Fruit fly (Drosophila melanogaster) whole organism, embryonic: ENCODE data around the gene dia.

ENCODE experiments used
- CG10209 ChIP-seq: fragments of 200-800 bp; sonication (Bioruptor generic); optimal IDR thresholded peaks from 3 replicates; lab custom pipeline; 2017; ENCODE audit warnings: missing biosample characterization, mild to moderate bottlenecking, missing genetic modification characterization, missing genetic modification reagents
- CG10543 ChIP-seq: fragments of 200-800 bp; sonication (Bioruptor generic); optimal IDR thresholded peaks from 3 replicates; lab custom pipeline; 2017; ENCODE audit warnings: missing biosample characterization, mild to moderate bottlenecking, missing genetic modification characterization, moderate library complexity
- CG12942 ChIP-seq: fragments of 200-800 bp; sonication (Bioruptor generic); optimal IDR thresholded peaks from 3 replicates; lab custom pipeline; 2016; ENCODE audit warnings: missing biosample characterization, missing genetic modification characterization
- CG13287 ChIP-seq: fragments of 200-800 bp; sonication (Bioruptor generic); IDR thresholded peaks from 2 replicates; pipeline ENCODE4 v1.3.6; 2022; ENCODE audit warnings: missing biosample characterization, missing genetic modification characterization; ENCODE audit not compliant: partially characterized antibody
- CG1529 ChIP-seq: fragments of 200-800 bp; sonication (Bioruptor generic); optimal IDR thresholded peaks from 3 replicates; lab custom pipeline; 2018; ENCODE audit warnings: missing biosample characterization, missing genetic modification characterization
- CG17361 ChIP-seq: fragments of 200-800 bp; sonication (Bioruptor generic); IDR thresholded peaks from 3 replicates; pipeline ENCODE4 v1.3.6; 2022; ENCODE audit warnings: missing biosample characterization, missing genetic modification characterization
- CG2129 ChIP-seq: fragments of 200-800 bp; sonication (Bioruptor generic); IDR thresholded peaks from 2 replicates; pipeline ENCODE4 v1.3.6; 2022; ENCODE audit warnings: missing biosample characterization, missing genetic modification characterization; ENCODE audit not compliant: partially characterized antibody
- CG3065 ChIP-seq: fragments of 200-800 bp; sonication (Bioruptor generic); optimal IDR thresholded peaks from 2 replicates; lab custom pipeline; 2016; ENCODE audit warnings: missing biosample characterization, missing genetic modification characterization
- CG31365 ChIP-seq: fragments of 200-800 bp; sonication (Bioruptor generic); optimal IDR thresholded peaks from 2 replicates; lab custom pipeline; 2018; ENCODE audit warnings: missing biosample characterization, mild to moderate bottlenecking, missing genetic modification characterization
- CG31388 ChIP-seq: fragments of 200-800 bp; sonication (Bioruptor generic); optimal IDR thresholded peaks from 2 replicates; lab custom pipeline; 2016; ENCODE audit warnings: missing biosample characterization, missing genetic modification characterization
- CG31441 ChIP-seq: fragments of 200-800 bp; sonication (Bioruptor generic); IDR thresholded peaks from 2 replicates; pipeline ENCODE4 v1.3.6; 2022; ENCODE audit warnings: missing biosample characterization, missing genetic modification characterization
- CG34376 ChIP-seq: fragments of 200-800 bp; sonication (Bioruptor generic); optimal IDR thresholded peaks from 2 replicates; lab custom pipeline; 2018; ENCODE audit warnings: missing biosample characterization, mild to moderate bottlenecking, missing genetic modification characterization
- CG6765 ChIP-seq: fragments of 200-800 bp; sonication (Bioruptor generic); optimal IDR thresholded peaks from 3 replicates; lab custom pipeline; 2017; ENCODE audit warnings: missing biosample characterization, mild to moderate bottlenecking, missing genetic modification characterization
- CG7357 ChIP-seq: fragments of 200-800 bp; sonication (Bioruptor generic); IDR thresholded peaks from 3 replicates; pipeline ENCODE4 v1.3.6; 2022; ENCODE audit warnings: missing biosample characterization, missing genetic modification characterization
- CG7839 ChIP-seq: fragments of 200-800 bp; sonication (Bioruptor generic); optimal IDR thresholded peaks from 3 replicates; lab custom pipeline; 2018; ENCODE audit warnings: missing biosample characterization, mild to moderate bottlenecking, missing genetic modification characterization, moderate library complexity
- CG7928 ChIP-seq: fragments of 200-800 bp; sonication (Bioruptor generic); optimal IDR thresholded peaks from 2 replicates; lab custom pipeline; 2017; ENCODE audit warnings: missing biosample characterization, mild to moderate bottlenecking, missing genetic modification characterization
- CG7963 ChIP-seq: fragments of 200-800 bp; sonication (Bioruptor generic); IDR thresholded peaks from 3 replicates; pipeline ENCODE4 v1.3.6; 2022; ENCODE audit warnings: missing biosample characterization, missing genetic modification characterization; ENCODE audit not compliant: partially characterized antibody
- CG8089 ChIP-seq: fragments of 200-800 bp; sonication (Bioruptor generic); optimal IDR thresholded peaks from 3 replicates; lab custom pipeline; 2016; ENCODE audit warnings: missing biosample characterization, missing genetic modification characterization
- CG8388 ChIP-seq: fragments of 200-800 bp; sonication (Bioruptor generic); optimal IDR thresholded peaks from 2 replicates; lab custom pipeline; 2019; ENCODE audit warnings: missing biosample characterization, mild to moderate bottlenecking, missing genetic modification characterization, moderate library complexity
- CG9727 ChIP-seq: fragments of 200-800 bp; sonication (Bioruptor generic); optimal IDR thresholded peaks from 3 replicates; lab custom pipeline; 2017; ENCODE audit warnings: missing biosample characterization, mild to moderate bottlenecking, missing genetic modification characterization
- Dfd ChIP-seq, 2 experiments: fragments of >200 bp; optimal IDR thresholded peaks; 2 replicates each; lab custom pipeline; 2017; ENCODE audit warnings: missing biosample characterization in 2 of 2, missing genetic modification characterization in 2 of 2
- Eip74EF ChIP-seq, 2 experiments: fragments of 200-800 bp in 1 of 2; fragments of >200 bp in 1 of 2; sonication (Bioruptor generic) in 1 of 2; optimal IDR thresholded peaks; 2 replicates each; lab custom pipeline; 2017 to 2019; ENCODE audit warnings: missing biosample characterization in 2 of 2, missing genetic modification characterization in 2 of 2, mild to moderate bottlenecking in 1 of 2, moderate library complexity in 1 of 2
- Fer2 ChIP-seq: fragments of 200-800 bp; sonication (Bioruptor generic); optimal IDR thresholded peaks from 2 replicates; lab custom pipeline; 2018; ENCODE audit warnings: missing biosample characterization, mild to moderate bottlenecking, missing genetic modification characterization, moderate library complexity
- GATAe ChIP-seq: fragments of 200-800 bp; sonication (Bioruptor generic); conservative IDR thresholded peaks from 2 replicates; pipeline ENCODE4 v1.3.6; 2022; ENCODE audit warnings: missing biosample characterization, missing genetic modification characterization
- HLH3B ChIP-seq: fragments of 200-800 bp; sonication (Bioruptor generic); IDR thresholded peaks from 2 replicates; pipeline ENCODE4 v1.3.6; 2022; ENCODE audit warnings: missing biosample characterization, missing genetic modification characterization
- Hmx ChIP-seq: fragments of 200-800 bp; sonication (Bioruptor generic); optimal IDR thresholded peaks from 2 replicates; lab custom pipeline; 2016; ENCODE audit warnings: missing biosample characterization, missing genetic modification characterization
- Jarid2 ChIP-seq: fragments of 200-800 bp; sonication (Bioruptor generic); optimal IDR thresholded peaks from 3 replicates; lab custom pipeline; 2017; ENCODE audit warnings: mild to moderate bottlenecking, missing biosample characterization, missing genetic modification reagents, missing genetic modification characterization
- Lhr ChIP-seq: fragments of 200-800 bp; sonication (Bioruptor generic); optimal IDR thresholded peaks from 3 replicates; lab custom pipeline; 2017; ENCODE audit warnings: mild to moderate bottlenecking, missing biosample characterization, missing genetic modification reagents, missing genetic modification characterization
- Med ChIP-seq: fragments of 200-800 bp; sonication (Bioruptor generic); peaks from one replicate; lab custom pipeline; 2016; ENCODE audit warnings: missing biosample characterization, missing genetic modification characterization, mild to moderate bottlenecking, inconsistent platforms, moderate library complexity
- Nf-YB ChIP-seq: fragments of 200-800 bp; sonication (Bioruptor generic); optimal IDR thresholded peaks from 3 replicates; lab custom pipeline; 2019; ENCODE audit warnings: missing biosample characterization, mild to moderate bottlenecking, missing genetic modification characterization, moderate library complexity
- Pdp1 ChIP-seq, 2 experiments: fragments of 200-800 bp; sonication (Bioruptor generic); optimal IDR thresholded peaks; 3 replicates each; lab custom pipeline; 2016; ENCODE audit warnings: missing biosample characterization in 2 of 2, missing genetic modification characterization in 2 of 2, mild to moderate bottlenecking in 1 of 2, moderate library complexity in 1 of 2
- Side ChIP-seq: fragments of 200-800 bp; sonication (Bioruptor generic); optimal IDR thresholded peaks from 2 replicates; lab custom pipeline; 2016; ENCODE audit warnings: missing biosample characterization, missing genetic modification characterization
- ase ChIP-seq: fragments of 200-800 bp; sonication (Bioruptor generic); IDR thresholded peaks from 3 replicates; pipeline ENCODE4 v1.3.6; 2022; ENCODE audit warnings: missing biosample characterization, missing genetic modification characterization
- ash1 ChIP-seq: fragments of 200-800 bp; sonication (Bioruptor generic); optimal IDR thresholded peaks from 2 replicates; lab custom pipeline; 2018; ENCODE audit warnings: missing biosample characterization, mild to moderate bottlenecking, missing genetic modification characterization
- cato ChIP-seq: fragments of 200-800 bp; sonication (Bioruptor generic); optimal IDR thresholded peaks from 2 replicates; lab custom pipeline; 2016; ENCODE audit warnings: missing biosample characterization, missing genetic modification characterization, borderline replicate concordance
- caup ChIP-seq: fragments of 200-800 bp; sonication (Bioruptor generic); optimal IDR thresholded peaks from 3 replicates; lab custom pipeline; 2017; ENCODE audit warnings: missing biosample characterization, mild to moderate bottlenecking, missing genetic modification characterization, moderate library complexity; ENCODE audit not compliant: severe bottlenecking
- crp ChIP-seq, 2 experiments: fragments of 200-800 bp; sonication (Bioruptor generic); optimal IDR thresholded peaks; 2 replicates in 1 of 2; 3 replicates in 1 of 2; lab custom pipeline; 2017; ENCODE audit warnings: missing biosample characterization in 2 of 2, missing genetic modification characterization in 2 of 2, mild to moderate bottlenecking in 1 of 2, moderate library complexity in 1 of 2
- da ChIP-seq: fragments of 200-800 bp; sonication (Bioruptor generic); optimal IDR thresholded peaks from 2 replicates; lab custom pipeline; 2016; ENCODE audit warnings: missing biosample characterization, missing genetic modification characterization
- dan ChIP-seq: fragments of 200-800 bp; sonication (Bioruptor generic); IDR thresholded peaks from 2 replicates; pipeline ENCODE4 v1.3.6; 2022; ENCODE audit warnings: missing biosample characterization, missing genetic modification characterization
- dati ChIP-seq: fragments of 200-800 bp; sonication (Bioruptor generic); IDR thresholded peaks from 2 replicates; pipeline ENCODE4 v1.3.6; 2022; ENCODE audit warnings: missing biosample characterization, missing genetic modification characterization
- ems ChIP-seq: fragments of 200-800 bp; sonication (Bioruptor generic); optimal IDR thresholded peaks from 3 replicates; lab custom pipeline; 2016; ENCODE audit warnings: missing biosample characterization, missing genetic modification characterization
- inv ChIP-seq: fragments of 200-800 bp; sonication (Bioruptor generic); IDR thresholded peaks from 2 replicates; pipeline ENCODE4 v1.3.6; 2022; ENCODE audit warnings: missing biosample characterization, missing genetic modification characterization; ENCODE audit not compliant: partially characterized antibody
- ken ChIP-seq: fragments of 200-800 bp; sonication (Bioruptor generic); IDR thresholded peaks from 3 replicates; pipeline ENCODE4 v1.3.6; 2022; ENCODE audit warnings: missing biosample characterization, missing genetic modification characterization
- peb ChIP-seq: fragments of 200-800 bp; sonication (Bioruptor generic); IDR thresholded peaks from 2 replicates; pipeline ENCODE4 v1.3.6; 2022; ENCODE audit warnings: missing biosample characterization, missing genetic modification characterization
- slp2 ChIP-seq: fragments of 200-800 bp; sonication (Bioruptor generic); optimal IDR thresholded peaks from 2 replicates; lab custom pipeline; 2016; ENCODE audit warnings: missing biosample characterization, missing genetic modification characterization
- sob ChIP-seq: fragments of 200-800 bp; sonication (Bioruptor generic); IDR thresholded peaks from 2 replicates; pipeline ENCODE4 v1.3.6; 2022; ENCODE audit warnings: missing biosample characterization, missing genetic modification characterization
- vfl ChIP-seq: fragments of 200-800 bp; sonication (Bioruptor generic); optimal IDR thresholded peaks from 2 replicates; lab custom pipeline; 2016; ENCODE audit warnings: missing biosample characterization, missing genetic modification characterization
- wdn ChIP-seq: fragments of 200-800 bp; sonication (Bioruptor generic); IDR thresholded peaks from 2 replicates; pipeline ENCODE4 v1.3.6; 2022; ENCODE audit warnings: missing biosample characterization, missing genetic modification characterization
- wor ChIP-seq: fragments of 200-800 bp; sonication (Bioruptor generic); IDR thresholded peaks from 2 replicates; pipeline ENCODE4 v1.3.6; 2022; ENCODE audit warnings: missing biosample characterization, missing genetic modification characterization

dia gene

DNA sequence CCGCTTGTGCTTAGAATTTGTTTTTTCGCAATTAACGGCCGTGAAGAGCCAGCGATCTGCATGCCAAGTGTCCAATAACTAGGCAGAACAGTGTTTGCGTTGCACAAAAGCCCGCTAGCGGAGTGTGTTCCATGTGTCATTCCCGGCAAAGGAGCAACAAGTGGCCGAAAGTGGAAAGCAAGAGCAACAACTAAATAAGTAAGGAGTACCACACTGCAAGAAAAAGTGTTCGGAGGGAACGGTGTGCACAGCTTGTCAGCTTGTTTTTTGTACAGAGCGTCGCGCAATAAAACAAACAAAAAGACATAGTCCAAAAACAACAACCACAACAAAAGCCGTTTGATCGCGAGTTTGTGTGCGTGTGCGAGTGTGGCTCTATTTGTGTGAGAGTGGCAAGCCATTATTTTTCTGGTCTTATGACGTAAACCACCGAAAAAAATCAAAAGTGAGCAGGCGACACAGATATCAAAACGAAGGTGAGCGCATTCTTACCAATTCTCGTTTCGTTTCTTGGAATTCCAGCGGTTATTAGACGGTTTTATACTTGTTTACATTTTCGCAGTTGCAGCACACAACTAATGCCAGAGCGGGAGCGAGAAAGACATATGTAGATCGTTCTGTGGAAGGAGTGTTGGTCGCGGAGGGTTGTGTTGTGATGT, 373 bp downstream of the dia start (continued):
- no peak for TF ChIP-seq peb (GFP tag; lab: Robert Waterston, UW)
- no peak for TF ChIP-seq da (GFP tag; lab: Kevin White, UChicago)
- TF ChIP-seq Eip74EF (GFP tag; optimal IDR thresholded peaks at IDR 0.05; lab: Kevin White, UChicago): no peak
- no peak for TF ChIP-seq CG9727 (GFP tag; lab: Kevin White, UChicago)
- TF ChIP-seq vfl (GFP tag; lab: Kevin White, UChicago): no peak
- no peak for TF ChIP-seq ase
- no peak for TF ChIP-seq ken
- TF ChIP-seq CG8089 (GFP tag; lab: Kevin White, UChicago): no peak
- TF ChIP-seq ash1 (GFP tag; lab: Kevin White, UChicago): no peak
- no peak for TF ChIP-seq CG17361 (GFP tag; lab: Robert Waterston, UW)
- no peak for TF ChIP-seq Hmx (GFP tag; lab: Kevin White, UChicago)
- no peak for TF ChIP-seq wor
- TF ChIP-seq CG31388 (GFP tag; lab: Kevin White, UChicago): no peak
- TF ChIP-seq CG8388 (GFP tag; lab: Kevin White, UChicago): no peak
- TF ChIP-seq Pdp1 (GFP tag; optimal IDR thresholded peaks at IDR 0.05; lab: Kevin White, UChicago): peak in 1 of 2 experiments; percentile 84
- TF ChIP-seq CG13287 (GFP tag; lab: Robert Waterston, UW): no peak
- TF ChIP-seq HLH3B (GFP tag; lab: Robert Waterston, UW): 0 out of 2 replicates have a peak, but pooled peaks have one; percentile 10
- peak; percentile 86 for TF ChIP-seq Med (GFP tag; lab: Kevin White, UChicago)
- no peak for TF ChIP-seq Side (GFP tag; lab: Kevin White, UChicago)
- no peak for TF ChIP-seq Nf-YB (GFP tag; lab: Kevin White, UChicago)
- no peak for TF ChIP-seq CG3065 (GFP tag; lab: Kevin White, UChicago)
- no peak for TF ChIP-seq caup (GFP tag; lab: Kevin White, UChicago)
- TF ChIP-seq CG2129 (GFP tag; lab: Robert Waterston, UW): no peak
- TF ChIP-seq CG7357 (GFP tag; lab: Robert Waterston, UW): no peak
- TF ChIP-seq inv (GFP tag; lab: Robert Waterston, UW): no peak
- TF ChIP-seq CG12942 (GFP tag; lab: Kevin White, UChicago): no peak
- TF ChIP-seq dati (GFP tag; lab: Robert Waterston, UW): 0 out of 2 replicates have a peak, but pooled peaks have one; percentile 2
- no peak for TF ChIP-seq CG7963 (GFP tag; lab: Robert Waterston, UW)
- no peak for TF ChIP-seq wdn
- no peak for TF ChIP-seq cato (GFP tag; lab: Kevin White, UChicago)
- TF ChIP-seq CG31365 (tag; lab: Kevin White, UChicago): no peak
- TF ChIP-seq CG10543 (GFP tag; lab: Kevin White, UChicago): peak; percentile 0
- no peak for TF ChIP-seq GATAe (GFP tag; lab: Robert Waterston, UW)
- no peak for TF ChIP-seq Fer2 (tag; lab: Kevin White, UChicago)
- TF ChIP-seq Lhr: no peak
- TF ChIP-seq dan (GFP tag; lab: Robert Waterston, UW): no peak
- TF ChIP-seq CG7839 (tag; lab: Kevin White, UChicago): no peak
- no peak for TF ChIP-seq CG31441 (GFP tag; lab: Robert Waterston, UW)
- TF ChIP-seq slp2 (GFP tag; lab: Kevin White, UChicago): no peak
- TF ChIP-seq sob (GFP tag; lab: Robert Waterston, UW): no peak
- TF ChIP-seq CG6765: peak; percentile 16
- peak; percentile 46 for TF ChIP-seq Jarid2 (GFP tag; lab: Kevin White, UChicago)
- TF ChIP-seq Dfd (GFP tag; optimal IDR thresholded peaks at IDR 0.05; lab: Kevin White, UChicago): no peak
- TF ChIP-seq crp (GFP tag; optimal IDR thresholded peaks at IDR 0.05; lab: Kevin White, UChicago): no peak
- no peak for TF ChIP-seq ems (GFP tag; lab: Kevin White, UChicago)
- TF ChIP-seq CG1529 (GFP tag; lab: Kevin White, UChicago): no peak
- peak; percentile 38 for TF ChIP-seq CG34376
- TF ChIP-seq CG10209 (GFP tag; lab: Kevin White, UChicago): no peak
- TF ChIP-seq CG7928: no peak
